Fruit fly (Drosophila melanogaster) whole organism: ENCODE data around the gene Dic61B.

ENCODE experiments used
- CG8478 ChIP-seq: fragments of >200 bp; optimal IDR thresholded peaks from 2 replicates; lab custom pipeline; 2018; ENCODE audit warnings: inconsistent platforms
- Dll ChIP-seq: fragments of >200 bp; optimal IDR thresholded peaks from 2 replicates; lab custom pipeline; 2017
- EcR ChIP-seq, 2 experiments: fragments of >200 bp; optimal IDR thresholded peaks; 2 replicates each; lab custom pipeline; 2017; ENCODE audit warnings: missing biosample characterization in 2 of 2, missing genetic modification characterization in 2 of 2, missing genetic modification reagents in 2 of 2
- pan ChIP-seq: fragments of >200 bp; optimal IDR thresholded peaks from 2 replicates; lab custom pipeline; 2017
- psq ChIP-seq: fragments of >200 bp; optimal IDR thresholded peaks from 2 replicates; lab custom pipeline; 2017
- usp ChIP-seq: fragments of >200 bp; optimal IDR thresholded peaks from 2 replicates; lab custom pipeline; 2017; ENCODE audit warnings: missing biosample characterization, missing genetic modification characterization, mixed read lengths

Gene Dic61B

dm6 chr3L:145998-146576 is 6.3 kb downstream of the Dic61B start, which contains the start of gene CG6845:
TSS of gene CG6845 (plus strand) at chr3L:146433.
- no peak for TF ChIP-seq EcR (GFP tag; optimal IDR thresholded peaks at IDR 0.05; lab: Kevin White, UChicago)
- TF ChIP-seq psq (lab: Kevin White, UChicago): no peak
- no peak for TF ChIP-seq CG8478 (lab: Kevin White, UChicago)
- no peak for TF ChIP-seq Dll (lab: Kevin White, UChicago)
- TF ChIP-seq usp: no peak
- TF ChIP-seq pan (lab: Kevin White, UChicago): no peak

dm6 chr3L:140838-141559 is 11.4 kb downstream of the Dic61B start:
- TF ChIP-seq EcR (GFP tag; optimal IDR thresholded peaks at IDR 0.05; lab: Kevin White, UChicago) (peak; percentile 63 to 72), Dll (lab: Kevin White, UChicago) (no peak)

DNA sequence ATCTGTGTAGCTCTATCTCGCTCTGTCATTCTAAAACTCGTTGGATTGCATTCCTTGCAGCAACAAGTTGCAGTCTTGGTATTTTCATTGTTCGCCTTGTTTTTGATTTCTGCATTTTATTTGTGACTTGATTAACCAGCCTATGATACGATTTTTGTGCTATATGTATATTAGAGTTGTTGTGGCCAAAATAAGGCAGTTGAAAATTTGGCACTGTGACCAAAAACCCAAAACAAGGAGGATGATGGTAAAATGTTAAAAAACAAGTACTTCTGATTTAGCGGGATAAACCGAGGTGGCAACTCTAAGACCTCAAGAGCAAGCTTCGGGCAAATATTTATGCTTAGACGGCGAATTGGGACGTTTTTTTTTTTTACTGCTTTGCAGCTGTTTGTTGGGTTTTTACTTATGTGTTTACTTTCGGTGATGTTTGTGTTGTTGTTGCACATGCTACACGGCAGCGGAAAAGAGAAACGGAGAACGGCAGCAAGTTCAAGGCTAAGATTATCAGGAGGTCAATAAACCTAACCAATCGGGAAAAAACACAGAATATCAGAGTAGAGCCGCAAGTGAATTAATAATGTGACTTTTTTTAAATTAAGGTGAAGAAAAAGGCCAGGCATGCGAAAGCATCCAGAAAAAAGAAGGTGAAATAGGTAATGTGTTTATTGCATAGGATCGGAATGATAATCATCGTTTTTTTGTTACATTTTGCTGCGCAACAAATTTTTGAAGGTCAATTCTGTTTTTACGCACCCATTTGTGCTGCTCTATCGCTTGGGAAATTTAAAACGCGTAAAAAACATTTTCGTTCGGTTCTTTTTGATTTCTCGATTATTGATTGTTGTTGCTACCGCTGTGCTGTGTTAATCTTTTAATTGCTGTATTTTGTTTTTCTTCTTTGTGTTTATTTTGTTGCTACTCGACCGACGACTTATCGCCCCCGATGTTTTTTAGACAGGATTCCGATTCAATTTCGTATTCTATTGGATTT is 12.5 kb downstream of the Dic61B start:
- TF ChIP-seq EcR (GFP tag; optimal IDR thresholded peaks at IDR 0.05; lab: Kevin White, UChicago) (peak in 1 of 2 experiments; percentile 42), usp (no peak)

DNA sequence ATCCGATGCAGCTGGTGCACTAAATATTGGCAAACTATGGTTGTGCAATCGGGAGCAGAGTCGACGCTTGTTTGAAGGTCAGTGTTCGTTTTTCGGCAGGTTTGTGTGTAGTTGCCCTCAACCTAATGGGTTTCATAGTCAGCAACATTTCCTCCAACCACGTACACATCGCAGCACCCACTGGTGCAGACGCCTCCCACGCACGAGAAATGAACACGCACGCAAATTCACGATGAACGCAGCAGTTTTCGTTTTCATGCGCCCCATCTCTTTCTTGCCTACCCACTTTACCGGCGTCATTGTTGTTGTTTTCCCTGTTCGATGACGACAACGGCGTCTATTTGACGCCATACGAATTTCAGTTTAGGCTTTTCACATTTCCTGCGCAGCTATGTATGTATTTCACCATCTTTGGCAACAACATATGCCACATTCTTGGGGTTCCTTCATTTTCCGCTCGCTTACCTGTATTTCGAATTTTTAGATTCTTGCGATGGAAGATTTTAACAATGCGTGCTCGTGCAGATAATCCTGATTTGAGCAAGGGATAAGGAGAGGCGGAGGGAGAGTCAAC is 14.7 kb downstream of the Dic61B start:
- TF ChIP-seq Dll (lab: Kevin White, UChicago) (no peak), usp (no peak), CG8478 (lab: Kevin White, UChicago) (no peak), EcR (GFP tag; optimal IDR thresholded peaks at IDR 0.05; lab: Kevin White, UChicago) (no peak), psq (lab: Kevin White, UChicago) (no peak), pan (lab: Kevin White, UChicago) (no peak)

- TF ChIP-seq CG8478 (lab: Kevin White, UChicago): no peak
- no peak for TF ChIP-seq pan (lab: Kevin White, UChicago)
- TF ChIP-seq EcR (GFP tag; optimal IDR thresholded peaks at IDR 0.05; lab: Kevin White, UChicago): no peak
- no peak for TF ChIP-seq Dll (lab: Kevin White, UChicago)
- TF ChIP-seq psq (lab: Kevin White, UChicago): no peak
- TF ChIP-seq usp: no peak
These were observed 15.7 kb downstream of the Dic61B start for dm6 chr3L:136591-137280.

DNA sequence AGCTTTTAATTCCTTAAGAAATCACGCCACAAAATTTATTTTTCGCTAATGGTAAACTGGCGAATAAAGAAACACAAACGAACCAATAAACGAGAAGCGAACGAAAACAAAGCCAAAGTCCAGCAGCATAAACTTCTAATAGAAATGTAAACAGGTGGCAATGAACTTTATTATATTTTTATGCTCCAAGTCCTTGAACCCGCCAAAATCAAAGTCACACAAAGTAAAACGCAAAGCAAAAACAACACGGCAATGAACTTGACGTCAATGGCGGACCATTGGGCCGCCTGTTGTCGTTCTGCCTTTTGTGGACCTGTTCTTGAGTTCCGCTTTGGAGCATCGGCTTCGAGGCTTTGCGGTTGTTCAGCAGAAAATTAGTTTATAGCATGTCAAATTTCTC is 17.5 kb downstream of the Dic61B start:
- TF ChIP-seq pan (lab: Kevin White, UChicago): no peak
- peak in 1 of 2 experiments; percentile 77 for TF ChIP-seq EcR (GFP tag; optimal IDR thresholded peaks at IDR 0.05; lab: Kevin White, UChicago)

dm6 chr3L:133806-134325 is 18.5 kb downstream of the Dic61B start:
- TF ChIP-seq CG8478 (lab: Kevin White, UChicago): no peak
- no peak for TF ChIP-seq pan (lab: Kevin White, UChicago)
- TF ChIP-seq psq (lab: Kevin White, UChicago): no peak
- TF ChIP-seq usp: no peak
- TF ChIP-seq Dll (lab: Kevin White, UChicago): no peak
- no peak for TF ChIP-seq EcR (GFP tag; optimal IDR thresholded peaks at IDR 0.05; lab: Kevin White, UChicago)

DNA sequence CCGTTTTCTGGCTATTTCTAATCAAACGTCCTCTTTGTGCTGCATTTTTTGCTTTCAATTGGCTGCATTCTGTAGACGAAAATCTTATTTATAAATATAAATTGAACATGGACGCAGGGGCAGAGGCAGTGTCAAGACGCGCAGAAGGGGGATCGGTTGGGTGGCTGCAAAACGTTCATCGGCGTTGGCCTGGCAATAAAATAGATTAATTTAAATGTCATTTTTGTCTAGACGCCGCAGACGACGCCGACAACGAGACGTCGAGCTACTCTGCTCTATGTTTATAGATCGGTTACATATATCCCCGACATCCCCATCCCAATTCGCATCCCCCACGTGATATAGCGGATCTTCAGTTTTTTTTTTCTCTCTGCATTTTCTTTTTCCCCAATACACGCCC is 19.0 kb downstream of the Dic61B start:
- TF ChIP-seq pan (lab: Kevin White, UChicago) (no peak), psq (lab: Kevin White, UChicago) (no peak)

DNA sequence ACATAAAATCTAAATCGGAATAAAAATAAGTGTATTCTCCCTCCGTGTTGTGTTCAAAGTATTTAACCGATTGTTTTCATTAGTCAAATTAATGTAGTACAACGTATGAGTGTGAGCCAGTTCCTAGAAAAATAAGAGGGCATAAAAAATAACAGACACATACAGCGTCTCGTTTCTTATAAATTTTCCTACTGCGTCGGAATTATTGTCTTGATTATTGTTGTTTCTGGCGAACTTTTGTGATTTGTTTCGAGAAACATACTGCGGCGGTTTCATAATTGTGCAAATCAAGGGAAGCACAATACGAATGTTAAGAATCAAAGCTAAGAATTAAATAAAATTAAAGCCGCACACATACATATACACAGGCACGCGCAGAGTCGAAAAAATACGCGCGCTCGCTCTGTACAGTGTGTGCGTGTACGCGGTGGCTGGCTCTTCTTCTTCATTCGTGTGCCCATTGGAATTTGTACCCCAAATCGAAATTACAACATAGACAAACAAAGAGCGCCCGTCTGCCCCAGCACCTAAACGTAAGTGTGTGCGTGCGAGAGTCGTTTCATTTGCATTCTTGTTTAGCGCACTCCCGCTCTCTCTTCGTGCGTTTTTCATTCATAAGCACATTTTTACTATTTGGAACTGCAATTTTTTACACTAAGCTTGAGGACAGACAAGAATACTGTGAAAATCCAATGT is 20.2 kb downstream of the Dic61B start:
- TF ChIP-seq usp: no peak
- no peak for TF ChIP-seq pan (lab: Kevin White, UChicago)
- TF ChIP-seq psq (lab: Kevin White, UChicago): no peak
- no peak for TF ChIP-seq Dll (lab: Kevin White, UChicago)

- TF ChIP-seq usp: no peak
- peak in 1 of 2 experiments; percentile 79 for TF ChIP-seq EcR (GFP tag; optimal IDR thresholded peaks at IDR 0.05; lab: Kevin White, UChicago)
- TF ChIP-seq Dll (lab: Kevin White, UChicago): peak; percentile 80
These were observed 21.0 kb downstream of the Dic61B start for dm6 chr3L:131151-131997.
